Worm (Caenorhabditis elegans) whole organism, L4 larva: ENCODE results near the gene C18B2.5.

ENCODE experiments used
- D1046.2 ChIP-seq: fragments of 200-800 bp; sonication (Bioruptor generic); IDR thresholded peaks from 2 replicates; pipeline ENCODE4 v1.3.6; 2022; ENCODE audit warnings: missing genetic modification characterization, missing compliant biosample characterization
- F10B5.3 ChIP-seq: sonication (generic microtip); optimal IDR thresholded peaks from 2 replicates; lab custom pipeline; 2016; ENCODE audit warnings: mild to moderate bottlenecking, missing genetic modification characterization, missing compliant biosample characterization
- F26F4.8 ChIP-seq: fragments of 200-800 bp; sonication (Bioruptor generic); conservative IDR thresholded peaks from 2 replicates; pipeline ENCODE4 v1.3.6; 2022; ENCODE audit warnings: missing genetic modification characterization, missing compliant biosample characterization
- F37D6.2 ChIP-seq: sonication (generic microtip); optimal IDR thresholded peaks from 2 replicates; lab custom pipeline; 2016; ENCODE audit warnings: mild to moderate bottlenecking, missing genetic modification characterization, missing compliant biosample characterization
- F44E2.7 ChIP-seq: fragments of 200-800 bp; sonication (Bioruptor generic); IDR thresholded peaks from 2 replicates; pipeline ENCODE4 v2.1.2; 2022; ENCODE audit warnings: missing genetic modification characterization, missing compliant biosample characterization
- R02D3.7 ChIP-seq: fragments of 150-350 bp; sonication (generic microtip); optimal IDR thresholded peaks from 3 replicates; lab custom pipeline; 2014; ENCODE audit warnings: missing biosample characterization, missing genetic modification characterization
- T26A8.4 ChIP-seq: fragments of 200-800 bp; sonication (Bioruptor generic); IDR thresholded peaks from 2 replicates; pipeline ENCODE4 v1.3.6; 2022; ENCODE audit warnings: missing genetic modification characterization, missing compliant biosample characterization
- Y105C5A.15 ChIP-seq: fragments of 200-800 bp; sonication (Bioruptor generic); IDR thresholded peaks from 2 replicates; pipeline ENCODE4 v1.3.6; 2022; ENCODE audit warnings: missing genetic modification characterization, missing compliant biosample characterization
- Y48G9A.11 ChIP-seq: fragments of 200-800 bp; sonication (Bioruptor generic); IDR thresholded peaks from 2 replicates; pipeline ENCODE4 v1.3.6; 2022; ENCODE audit warnings: missing genetic modification reagents, missing genetic modification characterization, missing compliant biosample characterization
- Y75B8A.6 ChIP-seq: fragments of 200-800 bp; sonication (Bioruptor generic); IDR thresholded peaks from 2 replicates; pipeline ENCODE4 v1.3.6; 2022; ENCODE audit warnings: missing genetic modification reagents, missing genetic modification characterization, missing compliant biosample characterization
- aha-1 ChIP-seq: fragments of 150-350 bp; peaks from one replicate; lab custom pipeline; 2014; ENCODE audit warnings: missing biosample characterization, missing genetic modification characterization
- ama-1 ChIP-seq: fragments of 150-350 bp; optimal IDR thresholded peaks from 2 replicates; lab custom pipeline; 2014; ENCODE audit warnings: inconsistent platforms, mixed read lengths
- ceh-44 ChIP-seq: fragments of 200-800 bp; sonication (Bioruptor generic); IDR thresholded peaks from 2 replicates; pipeline ENCODE4 v1.3.6; 2022; ENCODE audit warnings: missing genetic modification reagents, missing genetic modification characterization, missing compliant biosample characterization
- ces-1 ChIP-seq: fragments of 150-350 bp; sonication (generic microtip); optimal IDR thresholded peaks from 4 replicates; lab custom pipeline; 2014; ENCODE audit warnings: missing biosample characterization, missing genetic modification reagents, missing genetic modification characterization
- ctbp-1 ChIP-seq: fragments of 200-800 bp; sonication (Bioruptor generic); IDR thresholded peaks from 2 replicates; pipeline ENCODE4 v1.3.6; 2022; ENCODE audit warnings: missing genetic modification reagents, missing genetic modification characterization, missing compliant biosample characterization
- dmd-6 ChIP-seq: fragments of 200-800 bp; sonication (Bioruptor generic); IDR thresholded peaks from 2 replicates; pipeline ENCODE4 v1.3.6; 2022; ENCODE audit warnings: missing genetic modification reagents, missing genetic modification characterization, missing compliant biosample characterization
- dmd-8 ChIP-seq: fragments of 200-800 bp; sonication (Bioruptor generic); IDR thresholded peaks from 2 replicates; pipeline ENCODE4 v1.3.6; 2022; ENCODE audit warnings: missing genetic modification characterization, missing compliant biosample characterization
- dmd-9 ChIP-seq: fragments of 200-800 bp; sonication (Bioruptor generic); IDR thresholded peaks from 2 replicates; pipeline ENCODE4 v1.3.6; 2022; ENCODE audit warnings: missing genetic modification reagents, missing genetic modification characterization, missing compliant biosample characterization
- dve-1 ChIP-seq: sonication (generic microtip); optimal IDR thresholded peaks from 2 replicates; lab custom pipeline; 2017; ENCODE audit warnings: antibody characterized with exemption, mild to moderate bottlenecking, missing genetic modification characterization, missing compliant biosample characterization; ENCODE audit not compliant: insufficient read depth
- egl-43 ChIP-seq: fragments of 200-800 bp; sonication (Bioruptor generic); IDR thresholded peaks from 2 replicates; pipeline ENCODE4 v1.3.6; 2022; ENCODE audit warnings: missing genetic modification reagents, missing genetic modification characterization, missing compliant biosample characterization
- fos-1 ChIP-seq: fragments of 150-350 bp; optimal IDR thresholded peaks from 2 replicates; lab custom pipeline; 2014; ENCODE audit warnings: missing biosample characterization, missing genetic modification characterization
- hlh-11 ChIP-seq: fragments of 200-800 bp; sonication (Bioruptor generic); optimal IDR thresholded peaks from 2 replicates; lab custom pipeline; 2018; ENCODE audit warnings: mild to moderate bottlenecking, missing genetic modification characterization, missing compliant biosample characterization
- hlh-30 ChIP-seq: sonication (generic microtip); optimal IDR thresholded peaks from 2 replicates; lab custom pipeline; 2017; ENCODE audit warnings: antibody characterized with exemption, mild to moderate bottlenecking, missing genetic modification characterization, missing compliant biosample characterization; ENCODE audit not compliant: insufficient read depth
- lin-1 ChIP-seq: fragments of 200-800 bp; sonication (Bioruptor generic); IDR thresholded peaks from 2 replicates; pipeline ENCODE4 v1.3.6; 2022; ENCODE audit warnings: missing genetic modification reagents, missing genetic modification characterization, missing compliant biosample characterization
- lin-13 ChIP-seq: fragments of 150-350 bp; optimal IDR thresholded peaks from 2 replicates; lab custom pipeline; 2014; ENCODE audit warnings: missing biosample characterization, missing genetic modification reagents, missing genetic modification characterization
- lin-29 ChIP-seq: fragments of 200-800 bp; sonication (Bioruptor generic); IDR thresholded peaks from 2 replicates; pipeline ENCODE4 v1.3.6; 2022; ENCODE audit warnings: missing genetic modification reagents, missing genetic modification characterization, missing compliant biosample characterization
- lin-39 ChIP-seq: fragments of 150-350 bp; optimal IDR thresholded peaks from 2 replicates; lab custom pipeline; 2014; ENCODE audit warnings: missing biosample characterization, missing genetic modification reagents, missing genetic modification characterization
- lsy-2 ChIP-seq, 2 experiments: fragments of 150-350 bp in 1 of 2; sonication (generic microtip) in 1 of 2; optimal IDR thresholded peaks; 2 replicates each; lab custom pipeline; 2014 to 2017; ENCODE audit warnings: missing biosample characterization in 2 of 2, missing genetic modification characterization in 2 of 2
- madf-9 ChIP-seq: fragments of 200-800 bp; sonication (Bioruptor generic); conservative IDR thresholded peaks from 2 replicates; pipeline ENCODE4 v1.3.6; 2022; ENCODE audit warnings: missing genetic modification reagents, missing genetic modification characterization, missing compliant biosample characterization
- mep-1 ChIP-seq: fragments of 150-350 bp; sonication (generic microtip); optimal IDR thresholded peaks from 3 replicates; lab custom pipeline; 2014; ENCODE audit warnings: missing biosample characterization, missing genetic modification characterization
- mes-2 ChIP-seq: sonication (generic microtip); optimal IDR thresholded peaks from 2 replicates; lab custom pipeline; 2016; ENCODE audit warnings: missing genotype, mild to moderate bottlenecking, missing genetic modification characterization, missing compliant biosample characterization; ENCODE audit not compliant: poor library complexity, severe bottlenecking
- mxl-2 ChIP-seq: fragments of 200-800 bp; sonication (Bioruptor generic); conservative IDR thresholded peaks from 2 replicates; pipeline ENCODE4 v1.3.6; 2022; ENCODE audit warnings: missing genetic modification reagents, missing genetic modification characterization, missing compliant biosample characterization
- nhr-11 ChIP-seq: fragments of 150-350 bp; optimal IDR thresholded peaks from 2 replicates; lab custom pipeline; 2014; ENCODE audit warnings: missing biosample characterization, missing genetic modification characterization
- nhr-111 ChIP-seq: fragments of 200-800 bp; sonication (Bioruptor generic); optimal IDR thresholded peaks from 2 replicates; lab custom pipeline; 2018; ENCODE audit warnings: mild to moderate bottlenecking, missing genetic modification characterization, missing compliant biosample characterization
- nhr-237 ChIP-seq: sonication (generic microtip); optimal IDR thresholded peaks from 2 replicates; lab custom pipeline; 2017; ENCODE audit warnings: missing biosample characterization, missing genetic modification characterization
- nhr-25 ChIP-seq: sonication (generic microtip); optimal IDR thresholded peaks from 2 replicates; lab custom pipeline; 2017; ENCODE audit warnings: missing genetic modification characterization, mild to moderate bottlenecking, missing compliant biosample characterization, antibody characterized with exemption, moderate library complexity, borderline replicate concordance; ENCODE audit not compliant: insufficient read depth
- nhr-48 ChIP-seq: sonication (generic microtip); optimal IDR thresholded peaks from 2 replicates; lab custom pipeline; 2016; ENCODE audit warnings: mild to moderate bottlenecking, missing genetic modification characterization, missing compliant biosample characterization
- php-3 ChIP-seq: fragments of 200-800 bp; sonication (Bioruptor generic); IDR thresholded peaks from 2 replicates; pipeline ENCODE4 v1.3.6; 2022; ENCODE audit warnings: missing genetic modification reagents, missing genetic modification characterization, missing compliant biosample characterization
- snpc-1.2 ChIP-seq: fragments of 200-800 bp; sonication (Bioruptor generic); IDR thresholded peaks from 2 replicates; pipeline ENCODE4 v1.3.6; 2022; ENCODE audit warnings: missing genetic modification reagents, missing genetic modification characterization, missing compliant biosample characterization
- snpc-4 ChIP-seq: fragments of 150-350 bp; optimal IDR thresholded peaks from 2 replicates; lab custom pipeline; 2014; ENCODE audit warnings: missing biosample characterization, missing genetic modification characterization
- spr-3 ChIP-seq: fragments of 200-800 bp; sonication (Bioruptor generic); optimal IDR thresholded peaks from 2 replicates; lab custom pipeline; 2018; ENCODE audit warnings: mild to moderate bottlenecking, missing genetic modification characterization, missing compliant biosample characterization
- unc-62 ChIP-seq, 3 experiments: fragments of 150-350 bp in 1 of 3; sonication (generic microtip); optimal IDR thresholded peaks in 2 of 3; peaks in 1 of 3; 1 replicate in 1 of 3; 2 replicates in 2 of 3; lab custom pipeline; 2014 to 2017; ENCODE audit warnings: missing biosample characterization in 3 of 3, missing genetic modification characterization in 3 of 3, missing genetic modification reagents in 3 of 3, missing genotype in 1 of 3
- vab-7 ChIP-seq: fragments of 200-800 bp; sonication (Bioruptor generic); IDR thresholded peaks from 2 replicates; pipeline ENCODE4 v1.3.6; 2022; ENCODE audit warnings: missing genetic modification reagents, missing genetic modification characterization, missing compliant biosample characterization
- zfp-3 ChIP-seq: fragments of 200-800 bp; sonication (Bioruptor generic); conservative IDR thresholded peaks from 2 replicates; pipeline ENCODE4 v1.3.6; 2022; ENCODE audit warnings: missing genetic modification reagents, missing genetic modification characterization, missing compliant biosample characterization
- zip-11 ChIP-seq: fragments of 200-800 bp; sonication (Bioruptor generic); IDR thresholded peaks from 2 replicates; pipeline ENCODE4 v1.3.6; 2022; ENCODE audit warnings: missing genetic modification characterization, missing compliant biosample characterization
- zip-2 ChIP-seq: fragments of 150-350 bp; optimal IDR thresholded peaks from 2 replicates; lab custom pipeline; 2014; ENCODE audit warnings: missing biosample characterization, missing genetic modification characterization
- ztf-7 ChIP-seq: fragments of 150-350 bp; optimal IDR thresholded peaks from 2 replicates; lab custom pipeline; 2014; ENCODE audit warnings: missing biosample characterization, missing genetic modification characterization

C18B2.5 gene

ce11 chrX:3650100-3650809 is 39.4 kb upstream of the C18B2.5 start, which contains the start of the genes sax-1 and R11G1.2 (continued):
- TF ChIP-seq mxl-2: no peak
- no peak for TF ChIP-seq lin-29 (GFP tag; lab: Robert Waterston, UW)
- TF ChIP-seq nhr-11: no peak
- TF ChIP-seq vab-7 (GFP tag; lab: Robert Waterston, UW): no peak
- no peak for TF ChIP-seq dmd-8
- TF ChIP-seq egl-43: no peak
- TF ChIP-seq nhr-25 (tag; lab: Kevin White, UChicago): peak; percentile 25
- peak; percentile 77 for TF ChIP-seq mep-1 (tag; lab: Kevin White, UChicago)
- TF ChIP-seq nhr-237: no peak
- TF ChIP-seq fos-1 (tag; lab: Kevin White, UChicago): no peak
- TF ChIP-seq zip-11 (GFP tag; lab: Robert Waterston, UW): no peak
- peak; percentile 9 for TF ChIP-seq aha-1 (tag; lab: Kevin White, UChicago)
- no peak for TF ChIP-seq lin-39 (tag; lab: Kevin White, UChicago)
- no peak for TF ChIP-seq R02D3.7 (tag; lab: Kevin White, UChicago)
- no peak for TF ChIP-seq D1046.2 (GFP tag; lab: Robert Waterston, UW)
- TF ChIP-seq nhr-48 (tag; lab: Kevin White, UChicago): peak; percentile 29
- TF ChIP-seq mes-2 (tag; lab: Kevin White, UChicago): peak; percentile 73
- no peak for TF ChIP-seq snpc-1.2 (GFP tag; lab: Robert Waterston, UW)
- TF ChIP-seq zip-2 (tag; lab: Kevin White, UChicago): no peak
- TF ChIP-seq lsy-2 (tag; optimal IDR thresholded peaks at IDR 0.05; lab: Kevin White, UChicago): peak in 1 of 2 experiments; percentile 70
- TF ChIP-seq F26F4.8 (GFP tag; lab: Robert Waterston, UW): no peak
- TF ChIP-seq F10B5.3 (tag; lab: Kevin White, UChicago): no peak
- peak; percentile 69 for TF ChIP-seq hlh-11 (tag; lab: Kevin White, UChicago)
- no peak for TF ChIP-seq ces-1 (GFP tag; lab: Kevin White, UChicago)
- no peak for TF ChIP-seq spr-3 (GFP tag; lab: Kevin White, UChicago)
- no peak for TF ChIP-seq nhr-111 (GFP tag; lab: Kevin White, UChicago)
- no peak for TF ChIP-seq Y48G9A.11
- no peak for TF ChIP-seq php-3 (GFP tag; lab: Robert Waterston, UW)
- TF ChIP-seq lin-1: no peak
- no peak for TF ChIP-seq F37D6.2 (tag; lab: Kevin White, UChicago)
- peak; percentile 55 for TF ChIP-seq dmd-6
- TF ChIP-seq Y75B8A.6 (GFP tag; lab: Robert Waterston, UW): no peak
- peak; percentile 43; the same call in 1 of the 2 replicates for TF ChIP-seq T26A8.4 (GFP tag; lab: Robert Waterston, UW)
- no peak for TF ChIP-seq snpc-4 (tag; lab: Kevin White, UChicago)
- TF ChIP-seq dve-1 (tag; lab: Kevin White, UChicago): peak; percentile 56
- TF ChIP-seq ama-1 (lab: Kevin White, UChicago): no peak
- TF ChIP-seq zfp-3: no peak
- TF ChIP-seq ceh-44: no peak
- TF ChIP-seq Y105C5A.15 (GFP tag; lab: Robert Waterston, UW): no peak
- TF ChIP-seq ctbp-1 (GFP tag; lab: Robert Waterston, UW): no peak
- TF ChIP-seq F44E2.7 (GFP tag; lab: Robert Waterston, UW): no peak
- peak; percentile 97 for TF ChIP-seq hlh-30
- TF ChIP-seq unc-62 (GFP tag; optimal IDR thresholded peaks at IDR 0.05 in 1 of 2; lab: Kevin White, UChicago): peak in 1 of 2 experiments; percentile 35
- no peak for TF ChIP-seq unc-62 (tag; optimal IDR thresholded peaks at IDR 0.05; lab: Kevin White, UChicago)
- TF ChIP-seq lin-13: no peak
- 0 out of 2 replicates have a peak, but pooled peaks have one; percentile 16 for TF ChIP-seq madf-9 (GFP tag; lab: Robert Waterston, UW)
- peak; percentile 56 for TF ChIP-seq ztf-7 (tag; lab: Kevin White, UChicago)
- no peak for TF ChIP-seq dmd-9 (GFP tag; lab: Robert Waterston, UW)
- TF ChIP-seq, all 104 proteins: peak for 21
